Worm (Caenorhabditis elegans) whole organism, early embryonic: ENCODE results near the gene hacd-1.

Experiments
- B0310.2 ChIP-seq: sonication (generic microtip); optimal IDR thresholded peaks from 2 replicates; lab custom pipeline; 2016; ENCODE audit warnings: mild to moderate bottlenecking, missing genetic modification characterization, missing compliant biosample characterization
- F13C5.2 ChIP-seq: sonication (generic microtip); optimal IDR thresholded peaks from 2 replicates; lab custom pipeline; 2017; ENCODE audit warnings: mild to moderate bottlenecking, missing genetic modification characterization, inconsistent platforms, missing compliant biosample characterization
- ama-1 ChIP-seq: fragments of 150-350 bp; optimal IDR thresholded peaks from 2 replicates; lab custom pipeline; 2014
- ets-7 ChIP-seq: sonication (generic microtip); optimal IDR thresholded peaks from 2 replicates; lab custom pipeline; 2016; ENCODE audit warnings: missing genotype, missing genetic modification characterization, missing compliant biosample characterization
- flt-1 ChIP-seq: fragments of 200-800 bp; sonication (Bioruptor generic); IDR thresholded peaks from 2 replicates; pipeline ENCODE4 v1.3.6; 2022; ENCODE audit warnings: missing genetic modification characterization, missing compliant biosample characterization
- hmbx-1 ChIP-seq: sonication (generic microtip); optimal IDR thresholded peaks from 2 replicates; lab custom pipeline; 2016; ENCODE audit warnings: mild to moderate bottlenecking, missing genetic modification characterization, missing compliant biosample characterization
- hmg-4 ChIP-seq: fragments of 200-800 bp; sonication (Bioruptor generic); optimal IDR thresholded peaks from 2 replicates; lab custom pipeline; 2018; ENCODE audit warnings: mild to moderate bottlenecking, missing genetic modification characterization, missing compliant biosample characterization
- pes-1 ChIP-seq: fragments of 200-800 bp; sonication (Bioruptor generic); IDR thresholded peaks from 2 replicates; pipeline ENCODE4 v1.3.6; 2022; ENCODE audit warnings: missing genetic modification reagents, missing genetic modification characterization, missing compliant biosample characterization
- scrt-1 ChIP-seq: fragments of 200-800 bp; sonication (Bioruptor generic); IDR thresholded peaks from 2 replicates; pipeline ENCODE4 v1.3.6; 2022; ENCODE audit warnings: missing genetic modification characterization, missing compliant biosample characterization
- tbx-11 ChIP-seq: fragments of 200-800 bp; sonication (Bioruptor generic); IDR thresholded peaks from 2 replicates; pipeline ENCODE4 v1.3.6; 2022; ENCODE audit warnings: missing genetic modification characterization, missing compliant biosample characterization
- tbx-37 ChIP-seq: fragments of 200-800 bp; sonication (Bioruptor generic); conservative IDR thresholded peaks from 2 replicates; pipeline ENCODE4 v1.3.6; 2022; ENCODE audit warnings: missing genetic modification reagents, missing genetic modification characterization, missing compliant biosample characterization
- tra-4 ChIP-seq: sonication (generic microtip); optimal IDR thresholded peaks from 2 replicates; lab custom pipeline; 2017; ENCODE audit warnings: missing genetic modification characterization, missing compliant biosample characterization

- TF ChIP-seq ama-1 (lab: Kevin White, UChicago), result no peak
- TF ChIP-seq hmg-4 (GFP tag; lab: Kevin White, UChicago), result no peak
- TF ChIP-seq hmbx-1 (tag; lab: Kevin White, UChicago), result no peak
- TF ChIP-seq B0310.2, result no peak
- no peak for TF ChIP-seq ets-7 (tag; lab: Kevin White, UChicago)
- TF ChIP-seq pes-1 (GFP tag; lab: Robert Waterston, UW), result no peak
- no peak for TF ChIP-seq tra-4 (tag; lab: Kevin White, UChicago)
- no peak for TF ChIP-seq tbx-11 (GFP tag; lab: Robert Waterston, UW)
- no peak for TF ChIP-seq flt-1 (GFP tag; lab: Robert Waterston, UW)
- TF ChIP-seq tbx-37 (GFP tag; lab: Robert Waterston, UW), result no peak
- no peak for TF ChIP-seq F13C5.2 (tag; lab: Kevin White, UChicago)
- TF ChIP-seq scrt-1 (GFP tag; lab: Robert Waterston, UW), result no peak
Observed at ce11 chrV:1454762-1455161, 5.4 kb upstream of the hacd-1 start, which contains the start of gene chil-14.
